Fruit fly (Drosophila melanogaster): ENCODE results near the gene CAH5.

Gene CAH5

dm6 chr3R:31213227-31213626 lies 49.2 kb upstream of the CAH5 start, which contains the start of the genes Zwilch and CG1542 (continued):
- no peak for TF ChIP-seq CG14667 (GFP tag; IDR thresholded peaks at IDR 0.05)
- TF ChIP-seq Dp (GFP tag; optimal IDR thresholded peaks at IDR 0.05): peak; percentile 93
- TF ChIP-seq Tbp (GFP tag; optimal IDR thresholded peaks at IDR 0.05): no peak
- no peak for TF ChIP-seq CG8924 (tag; optimal IDR thresholded peaks at IDR 0.05)
- no peak for TF ChIP-seq Blimp-1 (GFP tag; optimal IDR thresholded peaks at IDR 0.05)
- TF ChIP-seq tna (GFP tag; IDR thresholded peaks at IDR 0.05; ENCODE audit: partially characterized antibody): peak; percentile 65
- no peak for TF ChIP-seq Fer1 (GFP tag; optimal IDR thresholded peaks at IDR 0.05)
- TF ChIP-seq ase (GFP tag; IDR thresholded peaks at IDR 0.05): no peak
- no peak for TF ChIP-seq shn (GFP tag; optimal IDR thresholded peaks at IDR 0.05)
- no peak for TF ChIP-seq hth (optimal IDR thresholded peaks at IDR 0.05)
- TF ChIP-seq gcm (GFP tag; optimal IDR thresholded peaks at IDR 0.05): no peak
- no peak for TF ChIP-seq CG15601 (tag; optimal IDR thresholded peaks at IDR 0.05)
- TF ChIP-seq fd3F (GFP tag; optimal IDR thresholded peaks at IDR 0.05): no peak
- no peak for TF ChIP-seq CG31224 (GFP tag; IDR thresholded peaks at IDR 0.05)
- no peak for TF ChIP-seq D19A (tag; optimal IDR thresholded peaks at IDR 0.05)
- TF ChIP-seq CG13296 (GFP tag; optimal IDR thresholded peaks at IDR 0.05): no peak
- TF ChIP-seq sug (tag; optimal IDR thresholded peaks at IDR 0.05): no peak
- TF ChIP-seq phol (tag; optimal IDR thresholded peaks at IDR 0.05): no peak
- peak; percentile 88; the same call in 3 of the 4 replicates for TF ChIP-seq chinmo (GFP tag; IDR thresholded peaks at IDR 0.05; ENCODE audit: partially characterized antibody)
- TF ChIP-seq CG3726 (GFP tag; IDR thresholded peaks at IDR 0.05): no peak
- TF ChIP-seq insv (GFP tag; optimal IDR thresholded peaks at IDR 0.05): no peak
- TF ChIP-seq CG4854 (GFP tag; optimal IDR thresholded peaks at IDR 0.05): no peak
- TF ChIP-seq Sox100B (GFP tag; optimal IDR thresholded peaks at IDR 0.05): no peak
- no peak for TF ChIP-seq Sox102F (GFP tag; optimal IDR thresholded peaks at IDR 0.05)
- peak; percentile 46 for TF ChIP-seq bigmax (GFP tag; optimal IDR thresholded peaks at IDR 0.05)
- no peak for TF ChIP-seq HLH3B (GFP tag; IDR thresholded peaks at IDR 0.05)
- peak; percentile 78 for TF ChIP-seq sens (GFP tag)
- no peak for TF ChIP-seq ash1 (GFP tag; optimal IDR thresholded peaks at IDR 0.05)
- TF ChIP-seq CG9876 (GFP tag; optimal IDR thresholded peaks at IDR 0.05): no peak
- TF ChIP-seq Hand (GFP tag; optimal IDR thresholded peaks at IDR 0.05): no peak
- TF ChIP-seq CG15696 (tag; optimal IDR thresholded peaks at IDR 0.05): no peak
- no peak for TF ChIP-seq sr (GFP tag; IDR thresholded peaks at IDR 0.05)
- TF ChIP-seq CG12104 (GFP tag; optimal IDR thresholded peaks at IDR 0.05): no peak
- TF ChIP-seq CG15514 (GFP tag; optimal IDR thresholded peaks at IDR 0.05): peak; percentile 72
- peak; percentile 78 for TF ChIP-seq CG16813 (GFP tag; IDR thresholded peaks at IDR 0.05; ENCODE audit: partially characterized antibody)
- TF ChIP-seq scrt (GFP tag; optimal IDR thresholded peaks at IDR 0.05): no peak
- peak; percentile 91 for TF ChIP-seq MBD-R2 (GFP tag; IDR thresholded peaks at IDR 0.05)
- TF ChIP-seq HmgZ (tag; optimal IDR thresholded peaks at IDR 0.05): peak; percentile 66
- TF ChIP-seq bbx (GFP tag; IDR thresholded peaks at IDR 0.05; ENCODE audit: partially characterized antibody): peak; percentile 83
- TF ChIP-seq Dbx (GFP tag; IDR thresholded peaks at IDR 0.05): no peak
- TF ChIP-seq CG30403 (GFP tag; optimal IDR thresholded peaks at IDR 0.05): no peak
- TF ChIP-seq zf30C (GFP tag; optimal IDR thresholded peaks at IDR 0.05): no peak
- TF ChIP-seq CG5245 (GFP tag; optimal IDR thresholded peaks at IDR 0.05): no peak
- no peak for TF ChIP-seq CG34376 (GFP tag; optimal IDR thresholded peaks at IDR 0.05)
- TF ChIP-seq CG34422 (GFP tag; IDR thresholded peaks at IDR 0.05): no peak
- peak; percentile 77 for TF ChIP-seq ato (GFP tag; IDR thresholded peaks at IDR 0.05; ENCODE audit: partially characterized antibody)
- peak; percentile 63 for TF ChIP-seq CG14710 (tag; optimal IDR thresholded peaks at IDR 0.05)
- TF ChIP-seq jigr1 (GFP tag; IDR thresholded peaks at IDR 0.05): no peak
- no peak for TF ChIP-seq Kr (GFP tag; optimal IDR thresholded peaks at IDR 0.05)
- TF ChIP-seq unpg (GFP tag; optimal IDR thresholded peaks at IDR 0.05): no peak
- no peak for TF ChIP-seq Camta (GFP tag; optimal IDR thresholded peaks at IDR 0.05)
